Fruit fly (Drosophila melanogaster) whole organism: Measurements from ENCODE around the gene Dsor1.

Source experiments
- CG8478 ChIP-seq: fragments of >200 bp; optimal IDR thresholded peaks from 2 replicates; lab custom pipeline; 2018; ENCODE audit warnings: inconsistent platforms
- Dll ChIP-seq: fragments of >200 bp; optimal IDR thresholded peaks from 2 replicates; lab custom pipeline; 2017
- EcR ChIP-seq, 2 experiments: fragments of >200 bp; optimal IDR thresholded peaks; 2 replicates each; lab custom pipeline; 2017; ENCODE audit warnings: missing biosample characterization in 2 of 2, missing genetic modification characterization in 2 of 2, missing genetic modification reagents in 2 of 2
- pan ChIP-seq: fragments of >200 bp; optimal IDR thresholded peaks from 2 replicates; lab custom pipeline; 2017
- psq ChIP-seq: fragments of >200 bp; optimal IDR thresholded peaks from 2 replicates; lab custom pipeline; 2017
- usp ChIP-seq: fragments of >200 bp; optimal IDR thresholded peaks from 2 replicates; lab custom pipeline; 2017; ENCODE audit warnings: missing biosample characterization, missing genetic modification characterization, mixed read lengths

DNA sequence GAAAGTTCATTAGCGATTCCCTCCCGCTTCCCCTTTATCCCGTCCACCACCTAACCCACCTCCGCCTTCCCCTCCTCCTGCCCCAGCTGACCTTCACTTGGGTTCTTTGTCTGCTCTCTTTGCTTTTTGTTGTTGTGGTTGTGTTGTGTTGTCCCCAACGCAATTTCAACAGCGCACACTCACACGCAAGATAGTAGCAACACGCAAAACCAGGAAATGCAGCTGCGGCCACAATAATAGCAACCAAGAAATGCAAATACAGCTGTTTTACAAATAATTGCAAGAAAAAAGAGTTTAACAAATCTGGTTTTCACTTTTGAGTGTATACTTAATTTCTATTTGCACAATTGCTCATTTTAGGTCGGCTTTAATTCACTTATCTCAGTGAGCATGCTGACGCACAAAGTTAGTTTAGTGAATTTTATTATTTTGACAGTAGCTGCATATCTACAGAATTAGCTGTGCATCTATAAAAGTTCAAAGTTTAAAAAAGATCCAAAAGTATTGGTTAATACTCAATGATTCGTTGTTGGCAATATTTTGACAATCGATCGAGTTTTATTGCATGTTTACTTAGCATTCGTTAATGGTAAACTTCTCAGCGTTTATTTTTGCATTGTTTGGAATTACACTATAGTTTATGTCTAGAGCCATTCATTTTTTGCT, 4.2 kb downstream of the Dsor1 start:
- TF ChIP-seq usp (GFP tag; lab: Kevin White, UChicago) (no peak), pan (lab: Kevin White, UChicago) (no peak), Dll (no peak), psq (lab: Kevin White, UChicago) (no peak), EcR (GFP tag; optimal IDR thresholded peaks at IDR 0.05; lab: Kevin White, UChicago) (no peak), CG8478 (lab: Kevin White, UChicago) (no peak)
